Worm (Caenorhabditis elegans): ENCODE data around the gene H06I04.3.

The H06I04.3 gene

DNA sequence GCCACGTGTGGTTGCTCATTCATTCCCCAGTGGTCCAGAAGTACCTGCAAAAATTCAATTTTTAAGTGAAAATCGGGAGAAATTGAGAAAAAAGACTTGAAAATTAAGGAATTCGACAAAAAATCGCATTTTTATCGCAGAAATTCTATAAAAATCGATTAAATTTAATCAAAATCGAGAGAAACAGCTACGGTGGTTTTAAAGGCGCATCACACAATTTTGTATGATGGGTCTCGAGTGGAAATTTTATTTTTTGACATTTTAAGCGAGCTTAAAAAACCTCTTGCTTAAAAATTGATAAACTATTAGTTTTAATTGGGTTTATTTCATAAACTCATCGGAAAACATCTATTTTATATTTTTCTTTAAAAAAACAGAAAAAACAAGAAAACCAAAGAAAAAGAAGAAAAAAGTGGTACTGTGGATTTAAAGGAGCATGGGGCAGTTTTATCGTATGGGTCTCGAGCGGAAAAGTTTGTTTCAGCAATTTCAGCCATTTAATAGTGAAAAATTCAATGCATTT lies 56.8 kb downstream of the H06I04.3 start, which contains the start of gene nipa-1:
Gene nipa-1 (minus strand): TSS at position 51 of the 523 bp plus-strand sequence.
- TF ChIP-seq nhr-28 (tag; optimal IDR thresholded peaks at IDR 0.05) (no peak), tbx-2 (tag; optimal IDR thresholded peaks at IDR 0.05) (no peak), C34B4.2 (tag; optimal IDR thresholded peaks at IDR 0.05) (no peak), lin-14 (GFP tag; optimal IDR thresholded peaks at IDR 0.05) (no peak), C04F5.9 (tag; optimal IDR thresholded peaks at IDR 0.05) (no peak), ama-1 (optimal IDR thresholded peaks at IDR 0.05) (no peak), ceh-8 (GFP tag; optimal IDR thresholded peaks at IDR 0.05) (no peak), nhr-12 (tag; optimal IDR thresholded peaks at IDR 0.05) (no peak), ceh-90 (tag; optimal IDR thresholded peaks at IDR 0.05) (no peak), nhr-11 (tag; optimal IDR thresholded peaks at IDR 0.05) (no peak), nhr-77 (tag; optimal IDR thresholded peaks at IDR 0.05) (no peak), hlh-4 (tag; optimal IDR thresholded peaks at IDR 0.05) (no peak), efl-1 (optimal IDR thresholded peaks at IDR 0.05) (no peak), efl-1 (GFP tag; optimal IDR thresholded peaks at IDR 0.05 in 1 of 2) (no peak), alr-1 (tag; optimal IDR thresholded peaks at IDR 0.05; ENCODE audit: borderline replicate concordance) (no peak), nhr-90 (tag; optimal IDR thresholded peaks at IDR 0.05; ENCODE audit: poor library complexity) (no peak)

DNA sequence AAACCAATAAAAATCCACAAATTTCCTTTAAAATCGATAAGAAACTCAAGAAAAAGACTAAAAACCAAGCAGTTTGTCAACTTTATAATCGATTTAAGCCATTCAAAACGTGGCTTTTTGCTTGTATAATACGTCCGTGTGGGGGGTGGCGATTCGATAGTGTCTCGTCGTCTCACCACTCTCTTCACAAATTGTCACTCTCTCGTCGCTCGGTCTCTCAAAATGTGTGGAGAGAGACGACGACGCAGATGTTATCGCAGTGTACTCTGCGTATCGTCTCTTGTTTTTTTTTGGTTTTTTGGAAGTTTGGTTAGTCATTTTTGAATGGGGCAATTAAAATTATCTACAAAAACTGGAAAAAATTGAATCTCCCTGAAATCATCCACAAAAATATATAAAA lies 57.3 kb downstream of the H06I04.3 start:
- TF ChIP-seq lin-14 (GFP tag; optimal IDR thresholded peaks at IDR 0.05) (peak; percentile 67), efl-1 (optimal IDR thresholded peaks at IDR 0.05) (peak in 1 of 2 experiments; percentile 46), efl-1 (GFP tag; optimal IDR thresholded peaks at IDR 0.05 in 1 of 2) (no peak), mdl-1 (tag; optimal IDR thresholded peaks at IDR 0.05) (peak in 1 of 2 experiments; percentile 14), elt-2 (tag; optimal IDR thresholded peaks at IDR 0.05) (peak; percentile 16), snu-23 (GFP tag; optimal IDR thresholded peaks at IDR 0.05) (peak; percentile 39), lin-13 (GFP tag; optimal IDR thresholded peaks at IDR 0.05) (peak; percentile 0), lsy-2 (tag; optimal IDR thresholded peaks at IDR 0.05) (peak; percentile 13 to 47), nhr-237 (tag; optimal IDR thresholded peaks at IDR 0.05) (no peak), lin-35 (GFP tag; optimal IDR thresholded peaks at IDR 0.05) (peak; percentile 27 to 28), ztf-4 (tag; optimal IDR thresholded peaks at IDR 0.05) (no peak), tlp-1 (tag; optimal IDR thresholded peaks at IDR 0.05) (no peak), blmp-1 (tag; optimal IDR thresholded peaks at IDR 0.05) (peak; percentile 24)

DNA sequence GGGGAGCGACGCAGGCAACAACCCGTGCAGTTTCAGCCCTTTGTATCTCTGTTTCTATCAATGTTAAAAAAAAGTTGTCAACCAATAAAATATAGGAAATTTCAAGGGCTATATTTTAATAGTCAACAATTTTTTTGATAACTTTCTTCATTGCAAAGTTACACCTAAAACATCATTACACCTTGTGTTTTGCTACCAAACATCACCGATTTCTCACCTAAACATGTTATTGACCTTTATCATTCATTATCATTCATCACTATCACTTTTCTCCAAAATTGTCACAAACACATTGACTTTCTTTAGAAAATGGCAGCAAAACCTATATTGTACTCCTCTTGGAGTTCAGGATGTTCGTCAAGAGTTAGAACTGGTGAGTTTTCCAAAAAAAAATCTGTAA lies 58.7 kb downstream of the H06I04.3 start, which contains the start of gene Y53G8B.1:
Gene Y53G8B.1 (plus strand): TSS at position 242 of the 400 bp plus-strand sequence.
- no peak for TF ChIP-seq irx-1 (tag; optimal IDR thresholded peaks at IDR 0.05)
- TF ChIP-seq blmp-1 (tag; optimal IDR thresholded peaks at IDR 0.05): peak; percentile 24
- TF ChIP-seq lin-14 (GFP tag; optimal IDR thresholded peaks at IDR 0.05): peak; percentile 7

Data from whole organism, L1 larva.